Worm (Caenorhabditis elegans): Measurements from ENCODE around the gene F59B2.14.

DNA sequence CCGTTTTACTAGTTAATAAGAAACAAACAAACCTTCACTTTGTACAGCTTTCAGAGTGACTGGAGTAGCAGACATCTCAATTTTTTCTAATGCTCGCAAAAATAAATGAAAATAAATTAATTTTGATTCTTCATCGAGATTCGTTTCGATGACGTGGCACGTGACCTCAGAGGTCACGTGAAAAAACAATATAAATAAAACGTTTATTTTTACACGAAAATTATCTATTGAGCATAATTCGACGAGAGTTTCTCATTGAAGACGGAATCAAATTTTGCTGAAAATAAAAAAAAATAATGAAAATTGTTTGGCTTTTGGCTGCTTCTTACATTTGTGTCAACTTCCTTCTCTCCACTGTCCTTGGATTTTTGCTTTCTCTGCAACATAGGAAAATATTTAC is 20.5 kb downstream of the F59B2.14 start, which contains the start of gene rpn-6.2:
- no peak for TF ChIP-seq ztf-4 (tag; optimal IDR thresholded peaks at IDR 0.05)
- TF ChIP-seq ztf-11 (tag; optimal IDR thresholded peaks at IDR 0.05), result no peak
- TF ChIP-seq ces-1 (GFP tag; optimal IDR thresholded peaks at IDR 0.05), result no peak
- TF ChIP-seq nhr-12 (tag; optimal IDR thresholded peaks at IDR 0.05), result no peak
- no peak for TF ChIP-seq mep-1 (tag; optimal IDR thresholded peaks at IDR 0.05)
- TF ChIP-seq elt-3 (tag; optimal IDR thresholded peaks at IDR 0.05), result no peak
- TF ChIP-seq hlh-17 (GFP tag; optimal IDR thresholded peaks at IDR 0.05; ENCODE audit: borderline replicate concordance), result no peak
- no peak for TF ChIP-seq lin-35 (GFP tag; optimal IDR thresholded peaks at IDR 0.05)
- no peak for TF ChIP-seq nhr-77 (tag; optimal IDR thresholded peaks at IDR 0.05)
- no peak for TF ChIP-seq unc-62 (GFP tag; optimal IDR thresholded peaks at IDR 0.05)
